Fruit fly (Drosophila melanogaster) whole organism, embryonic: ENCODE data around the gene RpS14a.

Experiments used
- CG10267 ChIP-seq: fragments of 200-800 bp; sonication (Bioruptor generic); optimal IDR thresholded peaks from 2 replicates; lab custom pipeline; 2018; ENCODE audit warnings: missing biosample characterization, mild to moderate bottlenecking, missing genetic modification characterization, moderate library complexity
- CG10366 ChIP-seq: fragments of 200-800 bp; sonication (Bioruptor generic); IDR thresholded peaks from 2 replicates; pipeline ENCODE4 v1.3.6; 2022; ENCODE audit warnings: missing biosample characterization, missing genetic modification characterization
- CG12104 ChIP-seq: fragments of 200-800 bp; sonication (Bioruptor generic); optimal IDR thresholded peaks from 3 replicates; lab custom pipeline; 2016; ENCODE audit warnings: missing biosample characterization, missing genetic modification characterization
- CG17186 ChIP-seq: fragments of 200-800 bp; sonication (Bioruptor generic); optimal IDR thresholded peaks from 3 replicates; lab custom pipeline; 2017; ENCODE audit warnings: missing biosample characterization, missing genetic modification reagents, missing genetic modification characterization
- CG4707 ChIP-seq: fragments of 200-800 bp; sonication (Bioruptor generic); optimal IDR thresholded peaks from 2 replicates; lab custom pipeline; 2018; ENCODE audit warnings: missing biosample characterization, mild to moderate bottlenecking, missing genetic modification characterization, moderate library complexity
- CG6854 ChIP-seq: fragments of 200-800 bp; sonication (Bioruptor generic); optimal IDR thresholded peaks from 3 replicates; lab custom pipeline; 2017; ENCODE audit warnings: missing biosample characterization, mild to moderate bottlenecking, missing genetic modification characterization
- CG9876 ChIP-seq: fragments of 200-800 bp; sonication (Bioruptor generic); optimal IDR thresholded peaks from 2 replicates; lab custom pipeline; 2016; ENCODE audit warnings: missing biosample characterization, missing genetic modification characterization
- Hsf ChIP-seq: fragments of 200-800 bp; sonication (Bioruptor generic); optimal IDR thresholded peaks from 3 replicates; lab custom pipeline; 2016; ENCODE audit warnings: missing biosample characterization, missing genetic modification characterization
- bbx ChIP-seq: fragments of 200-800 bp; sonication (Bioruptor generic); IDR thresholded peaks from 2 replicates; pipeline ENCODE4 v1.3.6; 2022; ENCODE audit warnings: missing biosample characterization, missing genetic modification characterization; ENCODE audit not compliant: partially characterized antibody
- esg ChIP-seq: fragments of 200-800 bp; sonication (Bioruptor generic); conservative IDR thresholded peaks from 2 replicates; pipeline ENCODE4 v1.3.6; 2022; ENCODE audit warnings: missing biosample characterization, missing genetic modification characterization
- grn ChIP-seq: fragments of 200-800 bp; sonication (Bioruptor generic); optimal IDR thresholded peaks from 3 replicates; lab custom pipeline; 2017; ENCODE audit warnings: missing biosample characterization, missing genetic modification characterization
- tup ChIP-seq: fragments of 200-800 bp; sonication (Bioruptor generic); optimal IDR thresholded peaks from 2 replicates; lab custom pipeline; 2016; ENCODE audit warnings: missing biosample characterization, mild to moderate bottlenecking, missing genetic modification characterization, moderate library complexity
- yki ChIP-seq: fragments of >200 bp; optimal IDR thresholded peaks from 3 replicates; lab custom pipeline; 2018

DNA sequence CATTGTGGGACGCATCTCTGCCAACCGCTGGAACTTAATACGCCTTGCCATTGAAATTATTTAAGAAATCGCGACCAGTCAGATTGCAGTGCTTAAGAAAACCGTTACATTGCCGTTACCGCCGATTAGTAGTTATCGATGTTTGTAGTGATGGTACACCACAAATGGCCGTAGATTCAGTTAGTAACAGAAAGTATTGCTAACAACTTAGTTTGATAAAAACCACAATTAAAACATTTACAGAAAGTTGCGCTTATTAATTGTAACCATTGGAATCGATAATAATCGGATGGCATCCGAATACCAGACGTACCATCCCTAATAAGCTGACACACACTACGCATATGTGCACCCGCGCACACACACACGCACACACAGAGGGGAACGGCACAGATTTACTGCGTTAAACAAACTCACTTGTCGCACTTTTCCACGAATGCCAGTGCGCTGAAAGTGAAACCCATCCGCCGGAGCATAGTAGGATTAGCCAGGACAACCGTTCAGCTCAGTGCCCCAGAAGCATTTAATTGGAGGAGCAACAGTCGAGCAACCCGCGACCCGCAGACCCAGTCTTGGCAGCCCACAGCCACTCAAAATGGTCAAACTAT is 13.4 kb upstream of the RpS14a start, which contains the start of the genes hdm and Ykt6:
- TF ChIP-seq grn (GFP tag; lab: Kevin White, UChicago) (no peak), esg (GFP tag; lab: Robert Waterston, UW) (peak; percentile 65), CG17186 (GFP tag; lab: Kevin White, UChicago) (peak; percentile 90), CG12104 (GFP tag; lab: Kevin White, UChicago) (peak; percentile 51), CG9876 (GFP tag; lab: Kevin White, UChicago) (peak; percentile 37), tup (peak; percentile 60), bbx (GFP tag; lab: Robert Waterston, UW) (peak; percentile 91), CG10366 (GFP tag; lab: Robert Waterston, UW) (peak; percentile 70), CG4707 (no peak), CG10267 (peak; percentile 76), Hsf (GFP tag; lab: Kevin White, UChicago) (peak; percentile 77), yki (lab: Kevin White, UChicago) (no peak), CG6854 (GFP tag; lab: Kevin White, UChicago) (no peak)
